Worm (Caenorhabditis elegans) whole organism, L1 larva: ENCODE measurements around the gene gldi-1.

ENCODE experiments used
- C04F5.9 ChIP-seq: sonication (generic microtip); optimal IDR thresholded peaks from 2 replicates; lab custom pipeline; 2016; ENCODE audit warnings: missing genetic modification characterization, missing compliant biosample characterization
- C16A3.4 ChIP-seq: fragments of 150-350 bp; optimal IDR thresholded peaks from 2 replicates; lab custom pipeline; 2014; ENCODE audit warnings: missing biosample characterization, missing genetic modification characterization
- C34B4.2 ChIP-seq: sonication (generic microtip); optimal IDR thresholded peaks from 2 replicates; lab custom pipeline; 2017; ENCODE audit warnings: mild to moderate bottlenecking, missing genetic modification characterization, missing compliant biosample characterization
- F16B12.6 ChIP-seq: fragments of 150-350 bp; optimal IDR thresholded peaks from 2 replicates; lab custom pipeline; 2014; ENCODE audit warnings: missing biosample characterization, missing genetic modification characterization
- aha-1 ChIP-seq: fragments of 150-350 bp; optimal IDR thresholded peaks from 2 replicates; lab custom pipeline; 2014; ENCODE audit warnings: missing biosample characterization, missing genetic modification characterization
- ama-1 ChIP-seq: fragments of 150-350 bp; optimal IDR thresholded peaks from 2 replicates; lab custom pipeline; 2014
- blmp-1 ChIP-seq: fragments of 150-350 bp; optimal IDR thresholded peaks from 2 replicates; lab custom pipeline; 2014; ENCODE audit warnings: missing biosample characterization, missing genetic modification characterization
- ceh-63 ChIP-seq: fragments of 200-800 bp; sonication (Bioruptor generic); optimal IDR thresholded peaks from 2 replicates; lab custom pipeline; 2018; ENCODE audit warnings: mild to moderate bottlenecking, missing genetic modification characterization, missing compliant biosample characterization
- ceh-90 ChIP-seq: sonication (generic microtip); optimal IDR thresholded peaks from 2 replicates; lab custom pipeline; 2016; ENCODE audit warnings: missing genetic modification characterization, missing compliant biosample characterization
- ces-1 ChIP-seq: fragments of 150-350 bp; optimal IDR thresholded peaks from 2 replicates; lab custom pipeline; 2014; ENCODE audit warnings: missing biosample characterization, missing genetic modification reagents, missing genetic modification characterization
- dpl-1 ChIP-seq, 3 experiments: fragments of 150-350 bp in 2 of 3; sonication (generic microtip) in 1 of 3; optimal IDR thresholded peaks; 2 replicates each; lab custom pipeline; 2014 to 2017; ENCODE audit warnings: missing biosample characterization in 3 of 3, missing genetic modification characterization in 3 of 3, missing genetic modification reagents in 3 of 3
- dsc-1 ChIP-seq: sonication (generic microtip); optimal IDR thresholded peaks from 2 replicates; lab custom pipeline; 2016; ENCODE audit warnings: mild to moderate bottlenecking, missing genetic modification characterization, missing compliant biosample characterization
- efl-1 ChIP-seq, 4 experiments: fragments of 150-350 bp; optimal IDR thresholded peaks in 3 of 4; peaks in 1 of 4; 1 replicate in 1 of 4; 2 replicates in 3 of 4; lab custom pipeline; 2014; ENCODE audit warnings: missing biosample characterization in 2 of 4, missing genetic modification characterization in 2 of 4, missing genetic modification reagents in 2 of 4
- egl-13 ChIP-seq: sonication (generic microtip); optimal IDR thresholded peaks from 2 replicates; lab custom pipeline; 2016; ENCODE audit warnings: missing genotype, missing genetic modification reagents, missing genetic modification characterization, missing compliant biosample characterization
- elt-2 ChIP-seq: sonication (generic microtip); optimal IDR thresholded peaks from 2 replicates; lab custom pipeline; 2016; ENCODE audit warnings: missing genetic modification characterization, mild to moderate bottlenecking, inconsistent platforms, missing compliant biosample characterization, missing genetic modification reagents
- elt-3 ChIP-seq, 6 experiments: fragments of 150-350 bp in 1 of 6; sonication (generic microtip); optimal IDR thresholded peaks; 2 replicates each; lab custom pipeline; 2017 to 2018; ENCODE audit warnings: missing biosample characterization in 6 of 6, missing genetic modification characterization in 6 of 6, inconsistent platforms in 1 of 6
- ets-5 ChIP-seq: fragments of 200-800 bp; sonication (Bioruptor generic); IDR thresholded peaks from 2 replicates; pipeline ENCODE4 v1.3.6; 2022; ENCODE audit warnings: missing genetic modification characterization, missing compliant biosample characterization
- fkh-4 ChIP-seq: sonication (generic microtip); optimal IDR thresholded peaks from 2 replicates; lab custom pipeline; 2016; ENCODE audit warnings: missing compliant biosample characterization, missing genetic modification characterization, borderline replicate concordance
- fos-1 ChIP-seq: fragments of 150-350 bp; optimal IDR thresholded peaks from 2 replicates; lab custom pipeline; 2014; ENCODE audit warnings: missing biosample characterization, missing genetic modification characterization
- hlh-4 ChIP-seq: sonication (generic microtip); optimal IDR thresholded peaks from 2 replicates; lab custom pipeline; 2016; ENCODE audit warnings: mild to moderate bottlenecking, missing genetic modification characterization, missing compliant biosample characterization
- hpl-2 ChIP-seq: fragments of 150-350 bp; optimal IDR thresholded peaks from 2 replicates; lab custom pipeline; 2014; ENCODE audit warnings: missing biosample characterization, missing genetic modification reagents, missing genetic modification characterization
- isw-1 ChIP-seq: fragments of 200-800 bp; sonication (Bioruptor generic); IDR thresholded peaks from 2 replicates; pipeline ENCODE4 v1.3.6; 2022; ENCODE audit warnings: missing genetic modification characterization, missing compliant biosample characterization
- lin-13 ChIP-seq: fragments of 150-350 bp; optimal IDR thresholded peaks from 2 replicates; lab custom pipeline; 2014; ENCODE audit warnings: missing biosample characterization, missing genetic modification reagents, missing genetic modification characterization
- lin-14 ChIP-seq: fragments of 200-800 bp; sonication (Bioruptor generic); optimal IDR thresholded peaks from 2 replicates; lab custom pipeline; 2018; ENCODE audit warnings: mild to moderate bottlenecking, missing genetic modification characterization, moderate library complexity, missing compliant biosample characterization
- lin-15B ChIP-seq: fragments of 150-350 bp; sonication (generic microtip); optimal IDR thresholded peaks from 3 replicates; lab custom pipeline; 2014; ENCODE audit warnings: missing biosample characterization, missing genetic modification characterization
- lin-35 ChIP-seq, 2 experiments: fragments of 150-350 bp; optimal IDR thresholded peaks; 2 replicates each; lab custom pipeline; 2014; ENCODE audit warnings: missing biosample characterization in 2 of 2, missing genetic modification characterization in 2 of 2, missing genetic modification reagents in 2 of 2
- lsy-2 ChIP-seq, 2 experiments: fragments of 150-350 bp; optimal IDR thresholded peaks; 2 replicates each; lab custom pipeline; 2014; ENCODE audit warnings: missing biosample characterization in 2 of 2, missing genetic modification characterization in 2 of 2
- mab-9 ChIP-seq: fragments of 200-800 bp; sonication (Bioruptor generic); IDR thresholded peaks from 2 replicates; pipeline ENCODE4 v1.3.6; 2022; ENCODE audit warnings: missing genetic modification reagents, missing genetic modification characterization, missing compliant biosample characterization
- mep-1 ChIP-seq: fragments of 150-350 bp; optimal IDR thresholded peaks from 2 replicates; lab custom pipeline; 2014; ENCODE audit warnings: missing biosample characterization, missing genetic modification characterization
- nhr-12 ChIP-seq: sonication (generic microtip); optimal IDR thresholded peaks from 2 replicates; lab custom pipeline; 2017; ENCODE audit warnings: missing biosample characterization, missing genetic modification characterization
- nhr-19 ChIP-seq: fragments of 200-800 bp; sonication (Bioruptor generic); conservative IDR thresholded peaks from 2 replicates; pipeline ENCODE4 v1.3.6; 2022; ENCODE audit warnings: missing genetic modification characterization, missing compliant biosample characterization
- nhr-20 ChIP-seq: sonication (generic microtip); optimal IDR thresholded peaks from 2 replicates; lab custom pipeline; 2016; ENCODE audit warnings: mild to moderate bottlenecking, missing genetic modification characterization, missing compliant biosample characterization
- nhr-237 ChIP-seq: fragments of 150-350 bp; optimal IDR thresholded peaks from 2 replicates; lab custom pipeline; 2014; ENCODE audit warnings: missing biosample characterization, missing genetic modification characterization
- nhr-28 ChIP-seq: fragments of 150-350 bp; optimal IDR thresholded peaks from 2 replicates; lab custom pipeline; 2014; ENCODE audit warnings: missing biosample characterization, missing genetic modification characterization
- nhr-71 ChIP-seq: sonication (generic microtip); optimal IDR thresholded peaks from 2 replicates; lab custom pipeline; 2016; ENCODE audit warnings: mild to moderate bottlenecking, missing genetic modification characterization, moderate library complexity, missing compliant biosample characterization
- nhr-76 ChIP-seq: sonication (generic microtip); optimal IDR thresholded peaks from 2 replicates; lab custom pipeline; 2017; ENCODE audit warnings: missing biosample characterization, missing genetic modification characterization
- nhr-85 ChIP-seq: sonication (generic microtip); peaks from one replicate; lab custom pipeline; 2016; ENCODE audit warnings: missing genetic modification characterization, inconsistent platforms, missing compliant biosample characterization
- nhr-90 ChIP-seq: sonication (generic microtip); optimal IDR thresholded peaks from 2 replicates; lab custom pipeline; 2016; ENCODE audit warnings: mild to moderate bottlenecking, missing genetic modification characterization, missing compliant biosample characterization; ENCODE audit not compliant: poor library complexity
- pax-3 ChIP-seq: fragments of 200-800 bp; sonication (Bioruptor generic); optimal IDR thresholded peaks from 2 replicates; lab custom pipeline; 2018; ENCODE audit warnings: mild to moderate bottlenecking, missing genetic modification characterization, moderate library complexity, missing compliant biosample characterization
- skn-1 ChIP-seq: fragments of 150-350 bp; optimal IDR thresholded peaks from 2 replicates; lab custom pipeline; 2014; ENCODE audit warnings: missing biosample characterization, missing genetic modification characterization
- snpc-4 ChIP-seq: fragments of 150-350 bp; optimal IDR thresholded peaks from 2 replicates; lab custom pipeline; 2014; ENCODE audit warnings: missing biosample characterization, missing genetic modification characterization
- snu-23 ChIP-seq: sonication (generic microtip); optimal IDR thresholded peaks from 2 replicates; lab custom pipeline; 2016; ENCODE audit warnings: missing genetic modification characterization, missing compliant biosample characterization
- sox-4 ChIP-seq: sonication (generic microtip); optimal IDR thresholded peaks from 2 replicates; lab custom pipeline; 2016; ENCODE audit warnings: missing genetic modification characterization, missing compliant biosample characterization
- sptf-1 ChIP-seq: fragments of 150-350 bp; optimal IDR thresholded peaks from 2 replicates; lab custom pipeline; 2014; ENCODE audit warnings: missing biosample characterization, missing genetic modification characterization
- sup-37 ChIP-seq: fragments of 200-800 bp; sonication (Bioruptor generic); optimal IDR thresholded peaks from 2 replicates; lab custom pipeline; 2018; ENCODE audit warnings: mild to moderate bottlenecking, missing genetic modification characterization, missing compliant biosample characterization
- swsn-7 ChIP-seq: sonication (generic microtip); optimal IDR thresholded peaks from 2 replicates; lab custom pipeline; 2016; ENCODE audit warnings: missing genetic modification characterization, missing compliant biosample characterization
- tbx-2 ChIP-seq: sonication (generic microtip); optimal IDR thresholded peaks from 2 replicates; lab custom pipeline; 2016; ENCODE audit warnings: missing genetic modification characterization, missing compliant biosample characterization
- tlp-1 ChIP-seq: fragments of 150-350 bp; optimal IDR thresholded peaks from 2 replicates; lab custom pipeline; 2014; ENCODE audit warnings: missing biosample characterization, missing genetic modification characterization
- unc-30 ChIP-seq: sonication (generic microtip); optimal IDR thresholded peaks from 2 replicates; lab custom pipeline; 2017; ENCODE audit warnings: missing biosample characterization, missing genetic modification characterization
- unc-86 ChIP-seq: sonication (generic microtip); optimal IDR thresholded peaks from 2 replicates; lab custom pipeline; 2016; ENCODE audit warnings: missing genetic modification characterization, missing compliant biosample characterization
- unc-98 ChIP-seq: fragments of 200-800 bp; sonication (Bioruptor generic); IDR thresholded peaks from 2 replicates; pipeline ENCODE4 v1.3.6; 2022; ENCODE audit warnings: missing genetic modification characterization, missing compliant biosample characterization
- xbp-1 ChIP-seq: sonication (generic microtip); optimal IDR thresholded peaks from 2 replicates; lab custom pipeline; 2016; ENCODE audit warnings: missing genetic modification characterization, missing compliant biosample characterization
- zip-4 ChIP-seq: fragments of 200-800 bp; sonication (Bioruptor generic); optimal IDR thresholded peaks from 2 replicates; lab custom pipeline; 2018; ENCODE audit warnings: mild to moderate bottlenecking, missing genetic modification characterization, moderate library complexity, missing compliant biosample characterization
- ztf-4 ChIP-seq: fragments of 150-350 bp; optimal IDR thresholded peaks from 2 replicates; lab custom pipeline; 2014; ENCODE audit warnings: missing biosample characterization, missing genetic modification characterization

gldi-1 gene

ce11 chrII:475890-476420 is 8.2 kb downstream of the gldi-1 start, which contains the start of gene nsun-1 (continued):
- peak; percentile 64 for TF ChIP-seq tbx-2 (tag; lab: Kevin White, UChicago)
- TF ChIP-seq sox-4 = no peak
- no peak for TF ChIP-seq fos-1 (tag; lab: Kevin White, UChicago)
- TF ChIP-seq nhr-76 (tag; lab: Kevin White, UChicago) = no peak
- TF ChIP-seq hpl-2 (GFP tag; lab: Kevin White, UChicago) = no peak
- no peak for TF ChIP-seq unc-30 (tag; lab: Kevin White, UChicago)
- TF ChIP-seq ets-5 = no peak
- TF ChIP-seq egl-13 (tag; lab: Kevin White, UChicago) = peak; percentile 1
- no peak for TF ChIP-seq C34B4.2 (tag; lab: Kevin White, UChicago)
- no peak for TF ChIP-seq ama-1 (lab: Kevin White, UChicago)
- TF ChIP-seq mab-9 (GFP tag; lab: Robert Waterston, UW) = no peak
- no peak for TF ChIP-seq dsc-1 (tag; lab: Kevin White, UChicago)
- TF ChIP-seq nhr-90 = no peak
- TF ChIP-seq C16A3.4 (tag; lab: Kevin White, UChicago) = peak; percentile 61
- TF ChIP-seq blmp-1 (tag; lab: Kevin White, UChicago) = peak; percentile 16
- no peak for TF ChIP-seq sup-37 (GFP tag; lab: Kevin White, UChicago)
- no peak for TF ChIP-seq snpc-4 (tag; lab: Kevin White, UChicago)
- peak; percentile 46 for TF ChIP-seq F16B12.6 (tag; lab: Kevin White, UChicago)
- peak in 1 of 6 experiments; percentile 11 for TF ChIP-seq elt-3 (tag; optimal IDR thresholded peaks at IDR 0.05; lab: Kevin White, UChicago)
- no peak for TF ChIP-seq aha-1 (tag; lab: Kevin White, UChicago)
- no peak for TF ChIP-seq tlp-1
- TF ChIP-seq lin-13 (GFP tag; lab: Kevin White, UChicago) = no peak
- TF ChIP-seq pax-3 = peak; percentile 28
- no peak for TF ChIP-seq nhr-237 (tag; lab: Kevin White, UChicago)
- no peak for TF ChIP-seq nhr-28 (tag; lab: Kevin White, UChicago)
- peak; percentile 52 for TF ChIP-seq mep-1 (tag; lab: Kevin White, UChicago)
- peak; percentile 52 for TF ChIP-seq snu-23 (GFP tag; lab: Kevin White, UChicago)
- TF ChIP-seq lin-14 (GFP tag; lab: Kevin White, UChicago) = no peak
- TF ChIP-seq sptf-1 = no peak
- peak; percentile 36 to 69 (median 44) for TF ChIP-seq dpl-1 (GFP tag; optimal IDR thresholded peaks at IDR 0.05; lab: Kevin White, UChicago)
- TF ChIP-seq nhr-19 = no peak
- no peak for TF ChIP-seq nhr-85 (tag; lab: Kevin White, UChicago)
- TF ChIP-seq ces-1 (GFP tag; lab: Kevin White, UChicago) = no peak
- TF ChIP-seq efl-1 (optimal IDR thresholded peaks at IDR 0.05; lab: Kevin White, UChicago) = peak; percentile 64 to 70
- peak; percentile 75 to 94 for TF ChIP-seq efl-1 (GFP tag; optimal IDR thresholded peaks at IDR 0.05 in 1 of 2; lab: Kevin White, UChicago)
- no peak for TF ChIP-seq zip-4
- TF ChIP-seq swsn-7 (tag; lab: Kevin White, UChicago) = no peak
- TF ChIP-seq lin-35 (GFP tag; optimal IDR thresholded peaks at IDR 0.05; lab: Kevin White, UChicago) = peak; percentile 62 to 63
- peak; percentile 39; the same call in 1 of the 2 replicates for TF ChIP-seq unc-98 (GFP tag; lab: Robert Waterston, UW)
- TF ChIP-seq ceh-63 (GFP tag; lab: Kevin White, UChicago) = no peak
- TF ChIP-seq nhr-71 (tag; lab: Kevin White, UChicago) = no peak
- TF ChIP-seq lin-15B (tag; lab: Kevin White, UChicago) = peak; percentile 71
- TF ChIP-seq elt-2 (tag; lab: Kevin White, UChicago) = no peak
- no peak for TF ChIP-seq hlh-4
- TF ChIP-seq nhr-20 = no peak
- peak; percentile 46 for TF ChIP-seq isw-1 (GFP tag; lab: Robert Waterston, UW)
- peak; percentile 60 for TF ChIP-seq skn-1
- TF ChIP-seq ztf-4 = no peak
- no peak for TF ChIP-seq nhr-12 (tag; lab: Kevin White, UChicago)
- peak; percentile 12 for TF ChIP-seq fkh-4
- peak; percentile 0 for TF ChIP-seq C04F5.9 (tag; lab: Kevin White, UChicago)
- TF ChIP-seq xbp-1 (tag; lab: Kevin White, UChicago) = peak; percentile 43
- peak; percentile 78 for TF ChIP-seq ceh-90 (tag; lab: Kevin White, UChicago)
- peak; percentile 28 for TF ChIP-seq unc-86 (tag; lab: Kevin White, UChicago)
- peak; percentile 27 to 66 for TF ChIP-seq lsy-2 (tag; optimal IDR thresholded peaks at IDR 0.05; lab: Kevin White, UChicago)
